Worm (Caenorhabditis elegans) whole organism, midembryonic: ENCODE measurements around the gene Y11D7A.19.
"Not testable (repeated sequence)": the region's sequence is repeated elsewhere in the genome, so short reads cannot be mapped to it uniquely, and the experiment has no call there.

Source experiments
- T22C8.4 ChIP-seq: fragments of 200-800 bp; sonication (Bioruptor generic); IDR thresholded peaks from 2 replicates; pipeline ENCODE4 v1.3.6; 2022; ENCODE audit warnings: missing genetic modification characterization, missing compliant biosample characterization
- cog-1 ChIP-seq: sonication (generic microtip); optimal IDR thresholded peaks from 2 replicates; lab custom pipeline; 2016; ENCODE audit warnings: missing genetic modification characterization, missing compliant biosample characterization
- flt-1 ChIP-seq: fragments of 200-800 bp; sonication (Bioruptor generic); IDR thresholded peaks from 2 replicates; pipeline ENCODE4 v1.3.6; 2022; ENCODE audit warnings: missing genetic modification characterization, missing compliant biosample characterization
- klf-2 ChIP-seq: fragments of 200-800 bp; sonication (Bioruptor generic); conservative IDR thresholded peaks from 2 replicates; pipeline ENCODE4 v1.3.6; 2022; ENCODE audit warnings: missing genetic modification reagents, missing genetic modification characterization, missing compliant biosample characterization
- med-1 ChIP-seq: sonication (generic microtip); optimal IDR thresholded peaks from 2 replicates; lab custom pipeline; 2017; ENCODE audit warnings: missing genetic modification characterization, mild to moderate bottlenecking, missing compliant biosample characterization, antibody characterized with exemption, missing genetic modification reagents; ENCODE audit not compliant: insufficient read depth
- ref-1 ChIP-seq: fragments of 200-800 bp; sonication (Bioruptor generic); conservative IDR thresholded peaks from 2 replicates; pipeline ENCODE4 v1.3.6; 2022; ENCODE audit warnings: missing genetic modification reagents, missing genetic modification characterization, missing compliant biosample characterization
- tab-1 ChIP-seq: fragments of 200-800 bp; sonication (Bioruptor generic); IDR thresholded peaks from 2 replicates; pipeline ENCODE4 v1.3.6; 2022; ENCODE audit warnings: missing genetic modification characterization, missing compliant biosample characterization
- ztf-23 ChIP-seq: fragments of 200-800 bp; sonication (Bioruptor generic); IDR thresholded peaks from 2 replicates; pipeline ENCODE4 v1.3.6; 2022; ENCODE audit warnings: missing genetic modification reagents, missing genetic modification characterization, missing compliant biosample characterization
- ztf-29 ChIP-seq: fragments of 200-800 bp; sonication (Bioruptor generic); IDR thresholded peaks from 2 replicates; pipeline ENCODE4 v1.3.6; 2022; ENCODE audit warnings: missing genetic modification reagents, missing genetic modification characterization, missing compliant biosample characterization

The Y11D7A.19 gene

DNA sequence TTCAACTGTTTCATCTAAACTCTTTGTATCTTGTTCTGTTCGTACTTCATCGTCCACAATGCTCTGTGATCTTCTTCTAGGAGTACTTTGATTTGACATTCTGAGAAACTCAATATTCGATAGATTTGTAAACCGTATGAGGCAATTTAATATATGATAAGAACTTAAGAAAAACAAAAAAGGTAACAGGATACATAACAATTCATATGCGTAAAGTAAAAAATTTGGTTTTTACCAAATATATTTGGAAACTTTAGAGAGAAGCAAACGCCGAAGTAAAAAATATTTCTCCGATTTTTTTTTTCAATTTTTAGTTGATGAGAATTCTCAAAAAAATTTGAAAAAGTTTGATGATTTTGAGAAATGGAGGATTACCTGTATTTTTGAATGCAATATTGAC lies at the start of gene Y11D7A.19:
Y11D7A.19 (minus strand) TSS at position 101 of the 400 bp plus-strand sequence.
- TF ChIP-seq tab-1 (GFP tag; lab: Robert Waterston, UW), result no peak
- TF ChIP-seq ztf-23 (GFP tag; lab: Robert Waterston, UW), result no peak
- TF ChIP-seq ztf-29 (GFP tag; lab: Robert Waterston, UW), result no peak
- TF ChIP-seq T22C8.4 (GFP tag; lab: Robert Waterston, UW), result no peak
- TF ChIP-seq flt-1, result no peak
- no peak for TF ChIP-seq med-1
- TF ChIP-seq klf-2 (GFP tag; lab: Robert Waterston, UW), result no peak

DNA sequence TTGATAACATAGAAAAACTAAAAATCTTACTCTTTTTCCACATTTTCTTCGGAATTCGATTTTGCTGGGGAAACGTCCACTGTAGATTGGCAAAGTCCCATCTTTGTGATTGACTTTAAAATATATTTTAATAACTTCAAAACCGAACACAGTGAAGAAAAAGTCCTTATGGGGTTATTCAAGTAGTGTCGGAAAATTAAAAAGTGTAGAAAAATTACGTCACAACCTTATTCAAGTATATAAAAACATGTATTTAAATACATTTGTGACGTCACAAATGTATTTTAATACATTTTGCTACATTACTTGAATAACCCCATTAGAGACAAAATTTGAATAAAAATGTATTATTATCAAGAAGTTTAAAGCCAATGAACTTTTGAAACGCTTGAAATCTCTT lies 46.5 kb upstream of the Y11D7A.19 start, which contains the start of gene F49C12.7:
F49C12.7 (minus strand) TSS at position 101 of the 400 bp plus-strand sequence.
- TF ChIP-seq ref-1 (GFP tag; lab: Robert Waterston, UW); cog-1; tab-1 (GFP tag; lab: Robert Waterston, UW): not testable (repeated sequence)

DNA sequence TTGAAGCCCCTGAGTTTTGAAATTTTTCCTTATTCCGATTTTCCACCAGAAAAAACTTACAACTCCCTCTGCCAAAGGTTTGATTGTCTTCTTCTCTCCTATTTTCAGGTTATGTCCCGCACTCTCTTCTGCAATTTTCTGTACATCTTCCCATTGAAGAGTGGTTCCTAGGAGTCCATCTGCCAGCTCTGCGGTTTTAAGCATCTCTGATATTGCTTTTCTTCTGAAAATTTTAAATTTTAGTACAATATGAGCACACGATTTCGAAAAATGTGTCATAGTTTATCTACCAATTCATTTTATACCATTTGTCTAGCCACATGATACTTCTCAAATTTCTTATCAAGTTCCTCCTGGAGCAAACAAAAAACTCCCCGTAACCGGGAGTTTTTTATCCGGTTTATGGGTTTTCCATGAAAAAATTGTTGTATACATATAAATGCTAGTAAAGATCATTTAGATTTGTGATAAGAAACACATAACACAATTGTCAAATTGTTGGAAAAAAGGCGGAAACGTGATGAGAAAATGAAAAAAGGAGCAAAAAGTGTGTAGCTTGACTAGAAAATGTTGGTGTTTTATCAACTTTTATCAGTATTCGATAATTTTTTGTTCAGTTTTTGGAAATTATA lies 44.7 kb upstream of the Y11D7A.19 start:
- TF ChIP-seq flt-1, result no peak

DNA sequence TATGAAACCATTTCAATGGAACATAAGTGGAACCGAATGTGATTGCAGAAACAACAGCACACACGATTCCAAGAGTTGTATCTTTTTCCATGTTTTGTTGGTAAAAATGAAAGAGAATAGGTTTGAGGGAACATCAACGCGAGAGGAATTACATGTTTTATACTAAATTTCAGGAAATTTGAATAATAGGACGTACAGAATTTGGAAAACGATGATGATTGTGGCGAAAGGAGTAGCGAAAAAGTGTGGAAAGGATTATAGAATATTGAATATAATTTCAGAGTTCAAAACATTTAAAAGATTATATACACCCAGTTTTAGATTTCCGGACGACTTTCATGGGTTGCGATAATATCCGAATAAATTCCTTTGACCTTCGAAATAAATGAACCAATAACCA lies 42.6 kb upstream of the Y11D7A.19 start, which contains the start of gene F49C12.6:
F49C12.6 (minus strand) TSS at position 101 of the 400 bp plus-strand sequence.
- TF ChIP-seq cog-1 (no peak), ztf-29 (GFP tag; lab: Robert Waterston, UW) (no peak), klf-2 (GFP tag; lab: Robert Waterston, UW) (no peak), med-1 (no peak), ref-1 (GFP tag; lab: Robert Waterston, UW) (no peak), ztf-23 (GFP tag; lab: Robert Waterston, UW) (no peak), tab-1 (GFP tag; lab: Robert Waterston, UW) (no peak), T22C8.4 (GFP tag; lab: Robert Waterston, UW) (no peak), flt-1 (no peak)

DNA sequence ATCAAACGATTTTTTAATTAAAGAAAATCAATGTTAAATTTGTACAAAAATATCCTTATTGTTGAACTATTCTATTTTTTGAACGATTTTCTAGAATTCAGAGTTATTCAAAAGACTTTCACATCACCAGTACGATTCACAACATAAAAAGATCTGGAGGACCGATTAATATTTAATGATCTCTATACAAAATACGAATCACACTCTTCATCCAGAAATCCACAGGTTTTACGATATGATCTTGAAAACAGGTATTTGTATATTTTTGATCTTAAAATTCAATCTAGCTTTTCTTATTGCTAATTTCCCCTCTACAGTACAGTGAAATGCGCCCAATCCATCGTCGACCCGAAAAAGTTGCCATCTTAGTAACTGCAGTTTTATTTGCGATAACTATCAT lies 38.3 kb upstream of the Y11D7A.19 start, which contains the start of gene F49C12.5:
F49C12.5 (plus strand) TSS at position 301 of the 400 bp plus-strand sequence.
- TF ChIP-seq flt-1 (no peak), T22C8.4 (GFP tag; lab: Robert Waterston, UW) (no peak), klf-2 (GFP tag; lab: Robert Waterston, UW) (no peak), cog-1 (no peak), ref-1 (GFP tag; lab: Robert Waterston, UW) (no peak), ztf-23 (GFP tag; lab: Robert Waterston, UW) (no peak), med-1 (no peak), ztf-29 (GFP tag; lab: Robert Waterston, UW) (no peak), tab-1 (GFP tag; lab: Robert Waterston, UW) (no peak)

DNA sequence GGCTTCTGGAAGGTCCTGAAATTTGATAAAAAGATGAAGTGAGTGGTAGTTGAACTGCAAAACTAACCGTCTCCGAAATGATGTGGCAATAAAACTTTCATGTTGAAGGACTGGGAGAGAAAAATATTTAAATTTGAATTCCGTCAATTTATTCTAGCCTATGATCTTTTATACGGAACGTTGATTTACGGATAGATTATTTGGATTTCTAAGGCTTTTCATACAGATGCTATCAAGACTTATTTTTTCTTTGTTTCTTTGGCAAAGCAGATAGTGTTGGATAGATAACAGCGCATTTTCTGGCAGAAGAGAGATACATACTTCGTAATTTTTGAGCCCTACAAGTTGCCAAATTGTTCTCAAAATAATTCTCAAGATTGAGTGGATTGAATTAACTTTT lies 37.6 kb upstream of the Y11D7A.19 start, which contains the start of gene F49C12.4:
F49C12.4 (minus strand) TSS at position 101 of the 400 bp plus-strand sequence.
- TF ChIP-seq T22C8.4 (GFP tag; lab: Robert Waterston, UW), result no peak
- no peak for TF ChIP-seq cog-1
- TF ChIP-seq ztf-29 (GFP tag; lab: Robert Waterston, UW), result no peak

DNA sequence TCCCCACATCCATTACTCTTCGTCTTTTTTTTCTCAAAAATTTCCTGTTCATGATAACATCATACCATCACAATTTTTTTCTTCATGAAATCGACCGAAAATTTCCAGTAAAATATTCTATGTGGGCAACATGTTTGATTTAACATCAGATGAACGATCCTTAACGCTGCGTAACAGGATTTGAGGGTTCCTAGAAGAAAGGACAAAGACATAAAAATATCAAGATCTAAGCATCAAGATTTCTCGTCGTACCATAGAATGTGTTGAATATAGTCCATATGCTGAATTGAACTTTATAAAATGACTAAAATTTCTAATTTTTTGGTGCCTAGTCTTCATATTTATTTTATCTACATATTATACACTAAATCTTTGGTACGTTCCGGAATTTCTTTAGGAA lies 33.8 kb upstream of the Y11D7A.19 start, which contains the start of gene F49C12.3:
F49C12.3 (plus strand) TSS at position 301 of the 400 bp plus-strand sequence.
- TF ChIP-seq ztf-29 (GFP tag; lab: Robert Waterston, UW) (no peak), flt-1 (no peak), tab-1 (GFP tag; lab: Robert Waterston, UW) (no peak), T22C8.4 (GFP tag; lab: Robert Waterston, UW) (no peak), klf-2 (GFP tag; lab: Robert Waterston, UW) (no peak), ztf-23 (GFP tag; lab: Robert Waterston, UW) (no peak), ref-1 (GFP tag; lab: Robert Waterston, UW) (no peak), cog-1 (no peak), med-1 (no peak)

DNA sequence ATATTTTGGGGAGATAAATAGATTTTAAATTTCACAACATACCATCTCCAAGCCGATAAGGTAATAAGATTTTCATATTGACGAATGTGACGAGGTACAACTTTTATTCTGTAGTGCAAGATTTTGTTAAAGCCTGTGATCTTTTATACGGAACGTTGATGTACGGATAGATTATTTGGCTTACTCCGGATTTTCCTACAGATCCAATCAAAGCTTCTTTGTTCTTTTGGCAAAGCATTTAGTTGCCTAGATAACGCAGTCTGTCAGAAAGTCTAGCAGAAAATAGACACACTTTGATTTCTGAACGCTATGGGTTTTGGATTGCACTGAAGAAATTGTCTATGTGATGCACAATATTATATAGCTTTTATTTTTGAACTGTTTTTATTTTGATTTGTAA lies 32.8 kb upstream of the Y11D7A.19 start, which contains the start of gene F49C12.2:
F49C12.2 (minus strand) TSS at position 101 of the 400 bp plus-strand sequence.
- TF ChIP-seq T22C8.4 (GFP tag; lab: Robert Waterston, UW) (no peak), tab-1 (GFP tag; lab: Robert Waterston, UW) (no peak)

DNA sequence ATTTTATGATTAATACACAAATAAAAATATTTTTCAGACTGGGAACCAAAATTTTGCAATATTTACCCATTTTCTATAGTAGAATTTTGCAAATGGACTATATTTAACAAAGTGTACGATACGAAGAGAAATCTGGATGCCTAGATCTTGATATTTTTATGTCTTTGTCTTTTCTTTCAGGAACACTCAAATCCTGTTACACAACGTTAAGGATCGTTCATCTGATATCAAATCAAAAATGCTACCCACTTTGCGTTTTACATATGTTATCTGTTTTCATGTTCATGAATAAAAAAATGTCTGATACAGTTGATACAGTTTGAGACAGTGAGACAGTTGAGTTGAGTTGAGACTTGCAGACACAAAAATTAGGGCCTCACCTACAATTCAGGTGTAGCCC lies 29.9 kb upstream of the Y11D7A.19 start, which contains the start of gene F49C12.1:
F49C12.1 (minus strand) TSS at position 70 of the 400 bp plus-strand sequence.
- no peak for TF ChIP-seq ztf-29 (GFP tag; lab: Robert Waterston, UW)
- TF ChIP-seq ztf-23 (GFP tag; lab: Robert Waterston, UW), result no peak
- TF ChIP-seq T22C8.4 (GFP tag; lab: Robert Waterston, UW), result no peak
- TF ChIP-seq ref-1 (GFP tag; lab: Robert Waterston, UW), result no peak
- TF ChIP-seq klf-2 (GFP tag; lab: Robert Waterston, UW), result no peak
- TF ChIP-seq cog-1, result no peak
- no peak for TF ChIP-seq flt-1
- no peak for TF ChIP-seq med-1
- TF ChIP-seq tab-1 (GFP tag; lab: Robert Waterston, UW), result no peak

DNA sequence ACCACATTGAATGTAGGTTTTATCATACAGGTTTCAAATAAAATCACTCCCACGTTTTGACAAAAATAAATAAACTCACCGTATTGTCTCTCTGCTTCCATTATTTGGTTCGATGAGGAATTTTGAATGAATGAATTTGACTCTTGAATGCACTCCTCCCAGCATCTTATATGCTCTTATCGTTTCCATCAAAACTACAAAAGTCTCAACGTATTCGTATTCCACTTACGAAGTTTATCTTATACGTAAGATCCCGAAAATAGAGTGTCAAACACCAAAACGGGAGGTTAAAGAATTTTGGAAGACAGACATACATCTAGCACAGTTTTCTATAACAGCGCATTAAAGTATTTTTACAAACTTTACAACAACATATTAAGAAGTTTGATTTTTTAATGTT lies 27.5 kb upstream of the Y11D7A.19 start, which contains the start of gene nhr-264:
nhr-264 (minus strand) TSS at position 101 of the 400 bp plus-strand sequence.
- TF ChIP-seq flt-1; T22C8.4 (GFP tag; lab: Robert Waterston, UW); klf-2 (GFP tag; lab: Robert Waterston, UW): not testable (repeated sequence)
